Fruit fly (Drosophila melanogaster) whole organism, prepupa: ENCODE results near the gene Wsck.

Source experiments
- CG10631 ChIP-seq: fragments of 200-800 bp; sonication (Bioruptor generic); optimal IDR thresholded peaks from 2 replicates; lab custom pipeline; 2016; ENCODE audit warnings: missing biosample characterization, missing genetic modification characterization
- CG10669 ChIP-seq: fragments of 200-800 bp; sonication (Bioruptor generic); optimal IDR thresholded peaks from 3 replicates; lab custom pipeline; 2018; ENCODE audit warnings: missing biosample characterization, mild to moderate bottlenecking, missing genetic modification characterization, moderate library complexity
- CG11294 ChIP-seq: fragments of 200-800 bp; sonication (Bioruptor generic); IDR thresholded peaks from 2 replicates; pipeline ENCODE4 v1.3.6; 2022; ENCODE audit warnings: missing biosample characterization, missing genetic modification characterization
- CG1621 ChIP-seq: fragments of 200-800 bp; sonication (Bioruptor generic); optimal IDR thresholded peaks from 3 replicates; lab custom pipeline; 2018; ENCODE audit warnings: missing biosample characterization, mild to moderate bottlenecking, missing genetic modification characterization
- CG16779 ChIP-seq: fragments of 200-800 bp; sonication (Bioruptor generic); optimal IDR thresholded peaks from 3 replicates; lab custom pipeline; 2017; ENCODE audit warnings: missing biosample characterization, mild to moderate bottlenecking, missing genetic modification characterization
- CG31627 ChIP-seq: fragments of 200-800 bp; sonication (Bioruptor generic); optimal IDR thresholded peaks from 3 replicates; lab custom pipeline; 2016; ENCODE audit warnings: missing biosample characterization, missing genetic modification characterization
- CG34406 ChIP-seq: fragments of 200-800 bp; sonication (Bioruptor generic); optimal IDR thresholded peaks from 3 replicates; lab custom pipeline; 2016; ENCODE audit warnings: missing biosample characterization, missing genetic modification characterization
- CG3919 ChIP-seq: fragments of 200-800 bp; sonication (Bioruptor generic); optimal IDR thresholded peaks from 3 replicates; lab custom pipeline; 2016; ENCODE audit warnings: missing biosample characterization, missing genetic modification characterization
- CG6163 ChIP-seq: fragments of 200-800 bp; sonication (Bioruptor generic); IDR thresholded peaks from 3 replicates; pipeline ENCODE4 v1.3.6; 2022; ENCODE audit warnings: missing biosample characterization, missing genetic modification characterization
- CG6276 ChIP-seq: fragments of 200-800 bp; sonication (Bioruptor generic); optimal IDR thresholded peaks from 2 replicates; lab custom pipeline; 2017; ENCODE audit warnings: missing biosample characterization, mild to moderate bottlenecking, missing genetic modification characterization
- CG6808 ChIP-seq: fragments of 200-800 bp; sonication (Bioruptor generic); optimal IDR thresholded peaks from 3 replicates; lab custom pipeline; 2017; ENCODE audit warnings: missing biosample characterization, missing genetic modification characterization, mild to moderate bottlenecking, moderate library complexity, missing genetic modification reagents
- CG6854 ChIP-seq: fragments of 200-800 bp; sonication (Bioruptor generic); optimal IDR thresholded peaks from 2 replicates; lab custom pipeline; 2017; ENCODE audit warnings: missing biosample characterization, mild to moderate bottlenecking, missing genetic modification characterization
- CG7368 ChIP-seq: fragments of 200-800 bp; sonication (Bioruptor generic); optimal IDR thresholded peaks from 3 replicates; lab custom pipeline; 2016; ENCODE audit warnings: missing biosample characterization, missing genetic modification characterization
- CG8119 ChIP-seq: fragments of 200-800 bp; sonication (Bioruptor generic); IDR thresholded peaks from 3 replicates; pipeline ENCODE4 v1.3.6; 2022; ENCODE audit warnings: missing biosample characterization, missing genetic modification characterization
- CG8319 ChIP-seq: fragments of 200-800 bp; sonication (Bioruptor generic); optimal IDR thresholded peaks from 3 replicates; lab custom pipeline; 2016; ENCODE audit warnings: missing biosample characterization, missing genetic modification characterization
- CG8632 ChIP-seq: fragments of 200-800 bp; sonication (Bioruptor generic); optimal IDR thresholded peaks from 3 replicates; lab custom pipeline; 2016; ENCODE audit warnings: missing biosample characterization, missing genetic modification characterization
- CG9139 ChIP-seq: fragments of 200-800 bp; sonication (Bioruptor generic); optimal IDR thresholded peaks from 3 replicates; lab custom pipeline; 2017; ENCODE audit warnings: missing biosample characterization, mild to moderate bottlenecking, missing genetic modification characterization
- Eip78C ChIP-seq: fragments of 200-800 bp; sonication (Bioruptor generic); peaks from one replicate; lab custom pipeline; 2016; ENCODE audit warnings: missing biosample characterization, missing genetic modification characterization
- Eip93F ChIP-seq: fragments of 200-800 bp; sonication (Bioruptor generic); optimal IDR thresholded peaks from 2 replicates; lab custom pipeline; 2016; ENCODE audit warnings: missing biosample characterization, mild to moderate bottlenecking, missing genetic modification characterization
- Ets21C ChIP-seq: fragments of 200-800 bp; sonication (Bioruptor generic); optimal IDR thresholded peaks from 3 replicates; lab custom pipeline; 2016; ENCODE audit warnings: missing biosample characterization, missing genetic modification characterization
- Ets96B ChIP-seq: fragments of 200-800 bp; optimal IDR thresholded peaks from 2 replicates; lab custom pipeline; 2019; ENCODE audit warnings: missing biosample characterization, mild to moderate bottlenecking, missing genetic modification characterization, moderate library complexity
- Gug ChIP-seq: fragments of 200-800 bp; sonication (Bioruptor generic); IDR thresholded peaks from 2 replicates; pipeline ENCODE4 v1.3.6; 2022; ENCODE audit warnings: missing biosample characterization, missing genetic modification characterization
- Hr38 ChIP-seq: sonication (Bioruptor generic); optimal IDR thresholded peaks from 2 replicates; lab custom pipeline; 2016; ENCODE audit warnings: missing biosample characterization, missing genetic modification characterization
- Met ChIP-seq: fragments of 200-800 bp; sonication (Bioruptor generic); optimal IDR thresholded peaks from 3 replicates; lab custom pipeline; 2016; ENCODE audit warnings: missing biosample characterization, missing genetic modification characterization
- Sox102F ChIP-seq: fragments of 200-800 bp; sonication (Bioruptor generic); optimal IDR thresholded peaks from 2 replicates; lab custom pipeline; 2016; ENCODE audit warnings: missing biosample characterization, mild to moderate bottlenecking, missing genetic modification characterization
- Sox14 ChIP-seq: fragments of 200-800 bp; sonication (Bioruptor generic); optimal IDR thresholded peaks from 3 replicates; lab custom pipeline; 2016; ENCODE audit warnings: missing biosample characterization, missing genetic modification characterization
- achi ChIP-seq: fragments of 200-800 bp; sonication (Bioruptor generic); optimal IDR thresholded peaks from 3 replicates; lab custom pipeline; 2016; ENCODE audit warnings: missing biosample characterization, missing genetic modification characterization
- acj6 ChIP-seq: fragments of 200-800 bp; sonication (Bioruptor generic); optimal IDR thresholded peaks from 3 replicates; lab custom pipeline; 2016; ENCODE audit warnings: missing biosample characterization, missing genetic modification characterization
- cyc ChIP-seq: fragments of 200-800 bp; sonication (Bioruptor generic); optimal IDR thresholded peaks from 3 replicates; lab custom pipeline; 2016; ENCODE audit warnings: missing biosample characterization, missing genetic modification characterization
- dac ChIP-seq: fragments of 200-800 bp; sonication (Bioruptor generic); optimal IDR thresholded peaks from 2 replicates; lab custom pipeline; 2017; ENCODE audit warnings: missing biosample characterization, mild to moderate bottlenecking, missing genetic modification characterization
- dsx ChIP-seq: fragments of 200-800 bp; optimal IDR thresholded peaks from 3 replicates; lab custom pipeline; 2019; ENCODE audit warnings: missing biosample characterization, mild to moderate bottlenecking, missing genetic modification characterization, moderate library complexity; ENCODE audit not compliant: poor library complexity, severe bottlenecking
- eg ChIP-seq: fragments of 200-800 bp; sonication (Bioruptor generic); IDR thresholded peaks from 3 replicates; pipeline ENCODE4 v1.3.6; 2022; ENCODE audit warnings: missing biosample characterization, missing genetic modification characterization
- esn ChIP-seq: fragments of 200-800 bp; sonication (Bioruptor generic); optimal IDR thresholded peaks from 2 replicates; lab custom pipeline; 2016; ENCODE audit warnings: missing biosample characterization, mild to moderate bottlenecking, missing genetic modification characterization, moderate library complexity
- fd59A ChIP-seq: fragments of 200-800 bp; sonication (Bioruptor generic); optimal IDR thresholded peaks from 2 replicates; lab custom pipeline; 2017; ENCODE audit warnings: missing biosample characterization, mild to moderate bottlenecking, missing genetic modification characterization, missing genetic modification reagents
- fd85E ChIP-seq: fragments of 200-800 bp; sonication (Bioruptor generic); optimal IDR thresholded peaks from 3 replicates; lab custom pipeline; 2016; ENCODE audit warnings: missing biosample characterization, missing genetic modification characterization
- fkh ChIP-seq: fragments of 200-800 bp; sonication (Bioruptor generic); optimal IDR thresholded peaks from 3 replicates; lab custom pipeline; 2017; ENCODE audit warnings: missing biosample characterization, mild to moderate bottlenecking, missing genetic modification characterization, moderate library complexity
- net ChIP-seq: fragments of 200-800 bp; sonication (Bioruptor generic); optimal IDR thresholded peaks from 3 replicates; lab custom pipeline; 2016; ENCODE audit warnings: missing biosample characterization, missing genetic modification characterization
- pdm3 ChIP-seq: fragments of 200-800 bp; sonication (Bioruptor generic); optimal IDR thresholded peaks from 3 replicates; lab custom pipeline; 2016; ENCODE audit warnings: missing biosample characterization, missing genetic modification characterization
- salr ChIP-seq, 2 experiments: fragments of 200-800 bp; sonication (Bioruptor generic); optimal IDR thresholded peaks; 3 replicates each; lab custom pipeline; 2016 to 2018; ENCODE audit warnings: missing biosample characterization in 2 of 2, missing genetic modification characterization in 2 of 2, mild to moderate bottlenecking in 1 of 2
- spab ChIP-seq: fragments of 200-800 bp; sonication (Bioruptor generic); optimal IDR thresholded peaks from 2 replicates; lab custom pipeline; 2017; ENCODE audit warnings: missing biosample characterization, mild to moderate bottlenecking, missing genetic modification characterization, missing genetic modification reagents
- ss ChIP-seq, 2 experiments: fragments of 200-800 bp; sonication (Bioruptor generic); optimal IDR thresholded peaks; 2 replicates in 1 of 2; 3 replicates in 1 of 2; lab custom pipeline; 2017 to 2018; ENCODE audit warnings: mild to moderate bottlenecking in 2 of 2, missing biosample characterization in 2 of 2, missing genetic modification characterization in 2 of 2, moderate library complexity in 1 of 2
- svp ChIP-seq: fragments of 200-800 bp; sonication (Bioruptor generic); peaks from one replicate; lab custom pipeline; 2016; ENCODE audit warnings: missing biosample characterization, missing genetic modification characterization
- topi ChIP-seq: fragments of 200-800 bp; sonication (Bioruptor generic); optimal IDR thresholded peaks from 3 replicates; lab custom pipeline; 2016; ENCODE audit warnings: missing biosample characterization, missing genetic modification characterization
- vri ChIP-seq: fragments of 200-800 bp; sonication (Bioruptor generic); optimal IDR thresholded peaks from 3 replicates; lab custom pipeline; 2016; ENCODE audit warnings: missing biosample characterization, mild to moderate bottlenecking, missing genetic modification characterization

The Wsck gene

DNA sequence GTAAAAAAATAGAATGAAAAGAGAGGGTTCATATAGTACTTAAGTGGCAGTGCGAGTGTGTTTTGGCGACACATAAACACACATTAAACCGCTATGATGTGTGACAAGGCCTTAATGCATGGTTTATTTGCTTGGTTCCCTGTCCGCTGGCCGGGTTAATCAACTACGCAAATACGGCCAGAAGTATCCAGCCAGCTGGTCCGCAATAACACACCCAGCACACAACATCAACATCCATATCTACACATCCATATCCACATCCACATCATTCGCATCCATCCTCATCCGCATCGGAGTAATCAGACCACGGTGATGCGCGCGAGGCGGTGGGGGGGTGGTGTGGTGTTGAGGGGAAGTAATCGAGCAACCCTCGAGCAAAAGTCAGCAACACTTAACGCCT is 23.0 kb downstream of the Wsck start:
- TF ChIP-seq CG6163 (GFP tag; lab: Robert Waterston, UW) (0 out of 3 replicates have a peak, but pooled peaks have one; percentile 8), CG31627 (GFP tag; lab: Kevin White, UChicago) (no peak), esn (GFP tag; lab: Kevin White, UChicago) (no peak), eg (GFP tag; lab: Robert Waterston, UW) (0 out of 3 replicates have a peak, but pooled peaks have one; percentile 6), CG6854 (peak; percentile 13), fd85E (GFP tag; lab: Kevin White, UChicago) (no peak), CG34406 (GFP tag; lab: Kevin White, UChicago) (no peak), dac (no peak), Ets96B (no peak), fkh (GFP tag; lab: Kevin White, UChicago) (peak; percentile 32), CG7368 (GFP tag; lab: Kevin White, UChicago) (no peak), dsx (GFP tag; lab: Kevin White, UChicago) (no peak), topi (no peak), Eip78C (peak; percentile 53), CG3919 (peak; percentile 5), CG6276 (no peak), CG1621 (tag; lab: Kevin White, UChicago) (peak; percentile 32), CG6808 (GFP tag; lab: Kevin White, UChicago) (peak; percentile 14), CG10669 (GFP tag; lab: Kevin White, UChicago) (no peak), ss (GFP tag; optimal IDR thresholded peaks at IDR 0.05; lab: Kevin White, UChicago) (peak in 1 of 2 experiments; percentile 25), CG8632 (peak; percentile 9), spab (peak; percentile 20), Gug (no peak), salr (GFP tag; optimal IDR thresholded peaks at IDR 0.05; lab: Kevin White, UChicago) (peak in 1 of 2 experiments; percentile 32)

DNA sequence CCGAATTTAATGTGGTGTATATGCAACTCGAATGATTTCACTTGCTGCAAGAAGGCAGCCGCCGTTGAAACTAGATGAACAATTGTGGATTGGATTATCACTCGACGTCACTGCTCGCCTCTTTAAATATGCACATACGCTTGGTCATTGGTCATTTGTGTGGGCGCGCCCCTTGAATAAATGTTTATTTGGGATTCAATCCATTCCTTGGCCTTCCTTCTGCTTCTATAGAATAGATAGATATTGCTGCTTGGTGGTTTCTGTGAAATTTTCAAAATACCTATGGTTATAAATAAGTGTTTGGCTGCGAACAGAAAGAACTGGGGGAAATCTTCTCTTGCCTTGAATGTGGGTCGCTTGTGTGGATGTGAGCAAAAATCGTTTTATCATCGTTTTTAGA is 25.7 kb downstream of the Wsck start:
- TF ChIP-seq CG11294 (GFP tag; lab: Robert Waterston, UW) (no peak), ss (GFP tag; optimal IDR thresholded peaks at IDR 0.05; lab: Kevin White, UChicago) (no peak), fkh (GFP tag; lab: Kevin White, UChicago) (peak; percentile 49)

DNA sequence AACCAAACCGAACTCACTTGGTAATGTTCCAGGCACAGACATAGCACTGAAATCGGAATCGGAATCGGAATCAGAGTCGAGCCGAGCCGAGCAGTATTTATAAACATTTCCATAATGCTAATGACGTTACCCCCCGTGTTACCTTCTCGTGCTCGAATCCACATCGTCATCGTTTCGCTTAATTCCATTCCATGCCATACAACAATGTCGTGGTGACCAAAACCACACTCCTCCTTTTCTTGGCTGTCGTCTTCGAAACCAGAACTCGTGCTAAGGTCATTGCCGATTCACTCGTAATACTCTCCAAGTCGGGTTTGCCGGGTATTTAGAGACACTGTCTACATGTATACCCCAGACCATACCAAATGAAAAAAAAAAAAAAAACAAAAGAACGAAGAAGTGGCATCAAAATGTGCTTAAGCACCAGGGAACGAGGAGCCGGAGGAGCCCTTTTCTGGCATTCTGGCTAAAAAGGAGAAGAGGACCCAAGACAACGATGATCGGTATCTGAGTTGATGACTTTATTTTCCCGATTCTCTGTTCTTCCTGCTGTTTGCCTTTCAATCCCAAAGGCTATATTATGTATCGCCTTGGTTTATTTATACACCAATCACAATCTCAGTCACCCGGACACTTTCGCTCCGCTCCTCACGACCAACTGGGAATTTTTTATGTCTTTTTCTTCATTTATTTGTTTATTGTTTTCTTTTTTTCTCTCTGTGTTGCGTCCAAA is 26.3 kb downstream of the Wsck start:
- TF ChIP-seq CG8319 (no peak), Hr38 (GFP tag; lab: Kevin White, UChicago) (no peak), fd59A (no peak), CG10669 (GFP tag; lab: Kevin White, UChicago) (no peak), fkh (GFP tag; lab: Kevin White, UChicago) (no peak), eg (GFP tag; lab: Robert Waterston, UW) (peak; percentile 31; the same call in 1 of the 3 replicates), Eip78C (peak; percentile 81), CG7368 (GFP tag; lab: Kevin White, UChicago) (no peak), Ets21C (GFP tag; lab: Kevin White, UChicago) (no peak), cyc (GFP tag; lab: Kevin White, UChicago) (no peak), fd85E (GFP tag; lab: Kevin White, UChicago) (no peak), CG8119 (GFP tag; lab: Robert Waterston, UW) (no peak), vri (GFP tag; lab: Kevin White, UChicago) (peak; percentile 67), CG3919 (peak; percentile 27), ss (GFP tag; optimal IDR thresholded peaks at IDR 0.05; lab: Kevin White, UChicago) (peak; percentile 78 to 86), achi (GFP tag; lab: Kevin White, UChicago) (peak; percentile 24), CG16779 (no peak), CG6163 (GFP tag; lab: Robert Waterston, UW) (peak; percentile 79; the same call in 2 of the 3 replicates), svp (GFP tag; lab: Kevin White, UChicago) (peak; percentile 83), acj6 (GFP tag; lab: Kevin White, UChicago) (no peak), CG9139 (peak; percentile 36), CG34406 (GFP tag; lab: Kevin White, UChicago) (no peak), CG10631 (GFP tag; lab: Kevin White, UChicago) (peak; percentile 10), pdm3 (peak; percentile 30), Met (GFP tag; lab: Kevin White, UChicago) (peak; percentile 15), dac (no peak), CG11294 (GFP tag; lab: Robert Waterston, UW) (no peak), Sox102F (peak; percentile 78), Eip93F (GFP tag; lab: Kevin White, UChicago) (no peak), CG6808 (GFP tag; lab: Kevin White, UChicago) (peak; percentile 41), spab (peak; percentile 53), salr (GFP tag; optimal IDR thresholded peaks at IDR 0.05; lab: Kevin White, UChicago) (peak in 1 of 2 experiments; percentile 8), net (GFP tag; lab: Kevin White, UChicago) (no peak), CG31627 (GFP tag; lab: Kevin White, UChicago) (peak; percentile 17), Ets96B (peak; percentile 47), Sox14 (peak; percentile 60)
